Worm (Caenorhabditis elegans): ENCODE measurements around the gene F42A6.2.

ce11 chrIV:3307463-3307862 lies 33.8 kb upstream of the F42A6.2 start, which contains the start of gene W08E12.9:
- TF ChIP-seq hmg-4 (GFP tag; optimal IDR thresholded peaks at IDR 0.05) (no peak), flt-1 (GFP tag; IDR thresholded peaks at IDR 0.05) (no peak), aly-1 (tag; optimal IDR thresholded peaks at IDR 0.05) (no peak), scrt-1 (GFP tag; IDR thresholded peaks at IDR 0.05) (no peak), hnd-1 (tag; optimal IDR thresholded peaks at IDR 0.05) (no peak), ceh-13 (GFP tag; optimal IDR thresholded peaks at IDR 0.05) (no peak)

Measured in whole organism, early embryonic.